Worm (Caenorhabditis elegans) whole organism, late embryonic: ENCODE data around the gene oac-59.

ENCODE experiments used
- F13H6.1 ChIP-seq: sonication (generic microtip); optimal IDR thresholded peaks from 2 replicates; lab custom pipeline; 2016; ENCODE audit warnings: missing genetic modification characterization, missing compliant biosample characterization
- ceh-22 ChIP-seq: sonication (generic microtip); optimal IDR thresholded peaks from 2 replicates; lab custom pipeline; 2017; ENCODE audit warnings: missing biosample characterization, missing genetic modification characterization
- fkh-10 ChIP-seq: fragments of 150-350 bp; optimal IDR thresholded peaks from 2 replicates; lab custom pipeline; 2014; ENCODE audit warnings: missing biosample characterization, missing genetic modification reagents, missing genetic modification characterization
- madf-2 ChIP-seq: sonication (generic microtip); optimal IDR thresholded peaks from 2 replicates; lab custom pipeline; 2017; ENCODE audit warnings: missing genetic modification characterization, missing compliant biosample characterization
- mec-3 ChIP-seq: sonication (generic microtip); optimal IDR thresholded peaks from 2 replicates; lab custom pipeline; 2016; ENCODE audit warnings: borderline replicate concordance, missing genetic modification characterization, missing compliant biosample characterization
- pha-4 ChIP-seq: fragments of 150-350 bp; optimal IDR thresholded peaks from 2 replicates; lab custom pipeline; 2018; ENCODE audit warnings: missing biosample characterization, missing genetic modification reagents, missing genetic modification characterization
- tbx-2 ChIP-seq: sonication (generic microtip); optimal IDR thresholded peaks from 2 replicates; lab custom pipeline; 2016; ENCODE audit warnings: missing genetic modification characterization, missing compliant biosample characterization

ce11 chrIV:12278507-12278906, 22.6 kb downstream of the oac-59 start, which contains the start of the genes tag-335 and vkmt-1:
- TF ChIP-seq pha-4 (tag; lab: Kevin White, UChicago), result no peak
- TF ChIP-seq tbx-2 (tag; lab: Kevin White, UChicago), result no peak
- TF ChIP-seq F13H6.1 (tag; lab: Kevin White, UChicago), result no peak
- TF ChIP-seq mec-3 (tag; lab: Kevin White, UChicago), result no peak
- TF ChIP-seq ceh-22, result no peak
- no peak for TF ChIP-seq madf-2 (tag; lab: Kevin White, UChicago)
- no peak for TF ChIP-seq fkh-10 (GFP tag; lab: Kevin White, UChicago)
